Fruit fly (Drosophila melanogaster) whole organism, pupa: ENCODE results near the gene Pex11c.

Experiments
- CG10348 ChIP-seq: fragments of 200-800 bp; sonication (Bioruptor generic); IDR thresholded peaks from 2 replicates; pipeline ENCODE4 v1.3.6; 2022; ENCODE audit warnings: missing biosample characterization, missing genetic modification characterization
- CG12605 ChIP-seq: fragments of 200-800 bp; sonication (Bioruptor generic); IDR thresholded peaks from 2 replicates; pipeline ENCODE4 v1.3.6; 2022; ENCODE audit warnings: missing biosample characterization, missing genetic modification characterization
- CG13204 ChIP-seq: fragments of 200-800 bp; sonication (Bioruptor generic); optimal IDR thresholded peaks from 2 replicates; lab custom pipeline; 2018; ENCODE audit warnings: missing biosample characterization, mild to moderate bottlenecking, missing genetic modification characterization, moderate library complexity
- CG14655 ChIP-seq: fragments of 200-800 bp; sonication (Bioruptor generic); optimal IDR thresholded peaks from 3 replicates; lab custom pipeline; 2017; ENCODE audit warnings: mild to moderate bottlenecking, missing biosample characterization, missing genetic modification reagents, missing genetic modification characterization
- CG15710 ChIP-seq: fragments of 200-800 bp; sonication (Bioruptor generic); optimal IDR thresholded peaks from 2 replicates; lab custom pipeline; 2018; ENCODE audit warnings: missing biosample characterization, mild to moderate bottlenecking, missing genetic modification characterization, moderate library complexity
- CG17806 ChIP-seq: fragments of 200-800 bp; sonication (Bioruptor generic); optimal IDR thresholded peaks from 2 replicates; lab custom pipeline; 2018; ENCODE audit warnings: missing biosample characterization, mild to moderate bottlenecking, missing genetic modification characterization, moderate library complexity
- CG32121 ChIP-seq: fragments of 200-800 bp; sonication (Bioruptor generic); IDR thresholded peaks from 2 replicates; pipeline ENCODE4 v1.3.6; 2022; ENCODE audit warnings: missing biosample characterization, missing genetic modification characterization
- CG34367 ChIP-seq: fragments of 200-800 bp; sonication (Bioruptor generic); optimal IDR thresholded peaks from 2 replicates; lab custom pipeline; 2018; ENCODE audit warnings: missing biosample characterization, mild to moderate bottlenecking, missing genetic modification characterization
- CG4496 ChIP-seq: fragments of 200-800 bp; sonication (Bioruptor generic); IDR thresholded peaks from 3 replicates; pipeline ENCODE4 v1.3.6; 2022; ENCODE audit warnings: missing biosample characterization, missing genetic modification characterization
- CG8159 ChIP-seq: fragments of 200-800 bp; sonication (Bioruptor generic); optimal IDR thresholded peaks from 3 replicates; lab custom pipeline; 2018; ENCODE audit warnings: missing biosample characterization, mild to moderate bottlenecking, missing genetic modification characterization, moderate library complexity
- CG8301 ChIP-seq: fragments of 200-800 bp; sonication (Bioruptor generic); optimal IDR thresholded peaks from 2 replicates; lab custom pipeline; 2018; ENCODE audit warnings: missing biosample characterization, mild to moderate bottlenecking, missing genetic modification characterization
- CG9948 ChIP-seq: fragments of 200-800 bp; sonication (Bioruptor generic); optimal IDR thresholded peaks from 2 replicates; lab custom pipeline; 2018; ENCODE audit warnings: missing biosample characterization, mild to moderate bottlenecking, missing genetic modification characterization, moderate library complexity
- D1 ChIP-seq: fragments of 200-800 bp; sonication (Bioruptor generic); optimal IDR thresholded peaks from 2 replicates; lab custom pipeline; 2018; ENCODE audit warnings: missing biosample characterization, mild to moderate bottlenecking, missing genetic modification characterization, moderate library complexity
- EcR ChIP-seq: fragments of 200-800 bp; sonication (Bioruptor generic); optimal IDR thresholded peaks from 3 replicates; lab custom pipeline; 2019; ENCODE audit warnings: missing biosample characterization, missing genetic modification characterization, mild to moderate bottlenecking, moderate library complexity, missing genetic modification reagents
- Ets98B ChIP-seq: fragments of 200-800 bp; sonication (Bioruptor generic); IDR thresholded peaks from 2 replicates; pipeline ENCODE4 v1.3.6; 2022; ENCODE audit warnings: missing biosample characterization, missing genetic modification characterization
- Pif1A ChIP-seq: fragments of 200-800 bp; sonication (Bioruptor generic); optimal IDR thresholded peaks from 3 replicates; lab custom pipeline; 2016; ENCODE audit warnings: missing biosample characterization, missing genetic modification characterization
- Pif1B ChIP-seq: fragments of 200-800 bp; sonication (Bioruptor generic); optimal IDR thresholded peaks from 3 replicates; lab custom pipeline; 2016; ENCODE audit warnings: missing biosample characterization, missing genetic modification characterization
- Snoo ChIP-seq: fragments of 200-800 bp; sonication (Bioruptor generic); optimal IDR thresholded peaks from 3 replicates; lab custom pipeline; 2017; ENCODE audit warnings: missing biosample characterization, mild to moderate bottlenecking, missing genetic modification characterization, inconsistent platforms
- fd96Ca ChIP-seq: fragments of 200-800 bp; sonication (Bioruptor generic); IDR thresholded peaks from 3 replicates; pipeline ENCODE4 v1.3.6; 2022; ENCODE audit warnings: missing biosample characterization, missing genetic modification characterization
- gl ChIP-seq: fragments of 200-800 bp; sonication (Bioruptor generic); optimal IDR thresholded peaks from 2 replicates; lab custom pipeline; 2018; ENCODE audit warnings: missing biosample characterization, mild to moderate bottlenecking, missing genetic modification characterization
- rn ChIP-seq: fragments of 200-800 bp; sonication (Bioruptor generic); IDR thresholded peaks from 2 replicates; pipeline ENCODE4 v1.3.6; 2022; ENCODE audit warnings: missing biosample characterization, missing genetic modification characterization

Pex11c gene

dm6 chr3R:23292267-23292666 lies 34.1 kb downstream of the Pex11c start:
- TF ChIP-seq Pif1A (GFP tag; lab: Kevin White, UChicago) (no peak), gl (tag; lab: Kevin White, UChicago) (no peak), Snoo (tag; lab: Kevin White, UChicago) (no peak), EcR (GFP tag; lab: Kevin White, UChicago) (no peak), CG8159 (tag; lab: Kevin White, UChicago) (no peak), CG14655 (GFP tag; lab: Kevin White, UChicago) (no peak), CG10348 (GFP tag; lab: Robert Waterston, UW) (no peak), CG8301 (no peak), rn (GFP tag; lab: Robert Waterston, UW) (no peak), fd96Ca (no peak), Ets98B (GFP tag; lab: Robert Waterston, UW) (no peak), CG9948 (no peak), CG13204 (GFP tag; lab: Kevin White, UChicago) (no peak)

DNA sequence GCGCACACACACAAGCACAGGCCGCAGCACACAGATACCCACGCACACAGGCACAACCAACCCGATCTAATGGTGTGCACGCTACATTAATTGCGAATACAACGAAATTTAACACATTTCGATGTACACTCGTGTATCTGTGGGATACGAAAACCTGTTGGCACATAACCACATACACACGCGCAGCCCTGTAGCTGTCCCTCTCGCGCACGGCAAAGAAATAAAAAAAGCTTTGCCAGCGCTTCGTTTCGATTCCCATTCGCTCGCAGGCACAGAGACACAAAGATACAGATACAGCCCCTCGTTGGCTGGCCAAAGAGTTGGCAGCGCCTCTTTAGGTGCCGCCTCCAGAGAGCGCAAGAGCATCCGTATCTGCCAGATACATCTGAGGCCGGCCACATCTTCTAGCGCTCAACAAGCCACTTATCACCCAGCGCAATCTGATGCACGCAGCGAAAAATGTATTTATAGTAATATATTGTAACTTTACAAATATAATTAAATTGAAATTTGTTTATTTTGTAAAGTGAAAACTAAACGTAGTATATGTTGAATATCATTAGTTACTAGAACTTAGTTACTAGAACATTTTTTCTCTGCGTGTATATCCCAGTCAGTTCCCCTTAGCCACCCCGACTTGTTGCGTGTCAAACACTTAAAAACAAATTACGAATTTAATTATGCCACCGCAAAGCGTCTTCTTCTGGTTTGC lies 35.1 kb downstream of the Pex11c start:
- TF ChIP-seq CG4496 (GFP tag; lab: Robert Waterston, UW) (peak; percentile 84), CG13204 (GFP tag; lab: Kevin White, UChicago) (peak; percentile 56), Pif1A (GFP tag; lab: Kevin White, UChicago) (peak; percentile 48), CG8159 (tag; lab: Kevin White, UChicago) (peak; percentile 42), CG34367 (peak; percentile 54), fd96Ca (peak; percentile 78), Ets98B (GFP tag; lab: Robert Waterston, UW) (peak; percentile 80), CG32121 (GFP tag; lab: Robert Waterston, UW) (peak; percentile 80), CG14655 (GFP tag; lab: Kevin White, UChicago) (peak; percentile 64), Snoo (tag; lab: Kevin White, UChicago) (peak; percentile 54), Pif1B (peak; percentile 67), CG17806 (tag; lab: Kevin White, UChicago) (peak; percentile 47), CG9948 (peak; percentile 57), rn (GFP tag; lab: Robert Waterston, UW) (no peak), CG10348 (GFP tag; lab: Robert Waterston, UW) (no peak), CG15710 (peak; percentile 57), D1 (tag; lab: Kevin White, UChicago) (no peak), EcR (GFP tag; lab: Kevin White, UChicago) (no peak), gl (tag; lab: Kevin White, UChicago) (peak; percentile 78), CG8301 (peak; percentile 55), CG12605 (GFP tag; lab: Robert Waterston, UW) (peak; percentile 61)

DNA sequence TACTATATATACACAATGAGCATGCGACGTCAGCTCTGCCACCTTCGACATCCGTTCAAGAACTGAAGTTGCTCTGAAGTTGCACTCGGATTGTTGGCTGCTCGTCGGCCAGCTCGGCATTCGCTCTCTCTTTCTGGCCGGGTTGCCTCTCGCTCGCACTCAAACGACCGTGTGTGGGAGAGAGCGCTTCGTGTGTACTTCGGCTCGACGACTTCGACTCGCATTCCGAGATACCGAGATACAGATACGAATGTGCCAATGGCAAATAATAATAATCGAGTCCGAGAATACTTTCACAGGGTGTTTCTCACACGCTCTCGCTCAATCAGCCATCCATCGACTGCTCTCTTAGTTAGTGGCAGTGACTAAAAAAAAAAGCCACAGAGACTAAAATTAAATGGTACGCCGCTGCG lies 37.2 kb downstream of the Pex11c start:
- peak; percentile 42 for TF ChIP-seq CG17806 (tag; lab: Kevin White, UChicago)
- TF ChIP-seq D1 (tag; lab: Kevin White, UChicago), result peak; percentile 20
- peak; percentile 81 for TF ChIP-seq Pif1A (GFP tag; lab: Kevin White, UChicago)
- TF ChIP-seq CG8301, result peak; percentile 49
- peak; percentile 65 for TF ChIP-seq Pif1B
- TF ChIP-seq CG10348 (GFP tag; lab: Robert Waterston, UW), result no peak
- peak; percentile 65 for TF ChIP-seq CG13204 (GFP tag; lab: Kevin White, UChicago)
- 0 out of 2 replicates have a peak, but pooled peaks have one; percentile 14 for TF ChIP-seq rn (GFP tag; lab: Robert Waterston, UW)
- peak; percentile 60 for TF ChIP-seq EcR (GFP tag; lab: Kevin White, UChicago)
- TF ChIP-seq CG8159 (tag; lab: Kevin White, UChicago), result peak; percentile 50
- peak; percentile 75 for TF ChIP-seq CG12605 (GFP tag; lab: Robert Waterston, UW)
- peak; percentile 58 for TF ChIP-seq CG14655 (GFP tag; lab: Kevin White, UChicago)
- peak; percentile 59 for TF ChIP-seq CG34367
- peak; percentile 82 for TF ChIP-seq CG32121 (GFP tag; lab: Robert Waterston, UW)
- peak; percentile 77; the same call in 2 of the 3 replicates for TF ChIP-seq fd96Ca
- peak; percentile 35 for TF ChIP-seq CG9948
- peak; percentile 80 for TF ChIP-seq gl (tag; lab: Kevin White, UChicago)
- TF ChIP-seq CG15710, result peak; percentile 37
- peak; percentile 94 for TF ChIP-seq CG4496 (GFP tag; lab: Robert Waterston, UW)
- peak; percentile 64 for TF ChIP-seq Snoo (tag; lab: Kevin White, UChicago)
- peak; percentile 81 for TF ChIP-seq Ets98B (GFP tag; lab: Robert Waterston, UW)

- TF ChIP-seq Pif1B (no peak), CG8301 (no peak), CG15710 (no peak), CG34367 (no peak), CG12605 (GFP tag; lab: Robert Waterston, UW) (0 out of 2 replicates have a peak, but pooled peaks have one; percentile 13), CG32121 (GFP tag; lab: Robert Waterston, UW) (no peak)
Observed at dm6 chr3R:23296146-23296545, 38.0 kb downstream of the Pex11c start.

- TF ChIP-seq CG15710, result peak; percentile 6
- TF ChIP-seq CG10348 (GFP tag; lab: Robert Waterston, UW), result no peak
- peak; percentile 28 for TF ChIP-seq Snoo (tag; lab: Kevin White, UChicago)
- TF ChIP-seq CG14655 (GFP tag; lab: Kevin White, UChicago), result peak; percentile 25
- TF ChIP-seq CG32121 (GFP tag; lab: Robert Waterston, UW), result no peak
- TF ChIP-seq EcR (GFP tag; lab: Kevin White, UChicago), result no peak
- no peak for TF ChIP-seq CG8301
- TF ChIP-seq CG34367, result no peak
- no peak for TF ChIP-seq fd96Ca
- no peak for TF ChIP-seq CG13204 (GFP tag; lab: Kevin White, UChicago)
- TF ChIP-seq CG8159 (tag; lab: Kevin White, UChicago), result peak; percentile 18
- no peak for TF ChIP-seq Pif1A (GFP tag; lab: Kevin White, UChicago)
- no peak for TF ChIP-seq Ets98B (GFP tag; lab: Robert Waterston, UW)
- no peak for TF ChIP-seq CG17806 (tag; lab: Kevin White, UChicago)
- TF ChIP-seq CG9948, result no peak
- TF ChIP-seq D1 (tag; lab: Kevin White, UChicago), result no peak
- TF ChIP-seq rn (GFP tag; lab: Robert Waterston, UW), result no peak
- TF ChIP-seq CG12605 (GFP tag; lab: Robert Waterston, UW), result no peak
- TF ChIP-seq Pif1B, result no peak
- TF ChIP-seq CG4496 (GFP tag; lab: Robert Waterston, UW), result no peak
- no peak for TF ChIP-seq gl (tag; lab: Kevin White, UChicago)
Observed at dm6 chr3R:23297132-23297862, 39.1 kb downstream of the Pex11c start.
